Worm (Caenorhabditis elegans) whole organism, L1 larva: Measurements from ENCODE around the gene sdz-4.

ENCODE experiments used
- aly-2 ChIP-seq: fragments of 150-350 bp; optimal IDR thresholded peaks from 2 replicates; lab custom pipeline; 2014; ENCODE audit warnings: missing biosample characterization, missing genetic modification characterization
- fkh-10 ChIP-seq: sonication (generic microtip); optimal IDR thresholded peaks from 2 replicates; lab custom pipeline; 2017; ENCODE audit warnings: missing biosample characterization, missing genetic modification reagents, missing genetic modification characterization
- fos-1 ChIP-seq: fragments of 150-350 bp; optimal IDR thresholded peaks from 2 replicates; lab custom pipeline; 2014; ENCODE audit warnings: missing biosample characterization, missing genetic modification characterization
- hlh-17 ChIP-seq: fragments of 200-800 bp; sonication (Bioruptor generic); optimal IDR thresholded peaks from 2 replicates; lab custom pipeline; 2018; ENCODE audit warnings: missing genetic modification characterization, mild to moderate bottlenecking, missing compliant biosample characterization, moderate library complexity, borderline replicate concordance
- lin-15B ChIP-seq: fragments of 150-350 bp; sonication (generic microtip); optimal IDR thresholded peaks from 3 replicates; lab custom pipeline; 2014; ENCODE audit warnings: missing biosample characterization, missing genetic modification characterization
- pqm-1 ChIP-seq: sonication (generic microtip); optimal IDR thresholded peaks from 3 replicates; lab custom pipeline; 2017; ENCODE audit warnings: missing biosample characterization, missing genetic modification characterization
- unc-62 ChIP-seq: fragments of 150-350 bp; optimal IDR thresholded peaks from 2 replicates; lab custom pipeline; 2014; ENCODE audit warnings: missing biosample characterization, missing genetic modification reagents, missing genetic modification characterization
- zag-1 ChIP-seq: fragments of 150-350 bp; optimal IDR thresholded peaks from 2 replicates; lab custom pipeline; 2014; ENCODE audit warnings: missing biosample characterization, missing genetic modification characterization

DNA sequence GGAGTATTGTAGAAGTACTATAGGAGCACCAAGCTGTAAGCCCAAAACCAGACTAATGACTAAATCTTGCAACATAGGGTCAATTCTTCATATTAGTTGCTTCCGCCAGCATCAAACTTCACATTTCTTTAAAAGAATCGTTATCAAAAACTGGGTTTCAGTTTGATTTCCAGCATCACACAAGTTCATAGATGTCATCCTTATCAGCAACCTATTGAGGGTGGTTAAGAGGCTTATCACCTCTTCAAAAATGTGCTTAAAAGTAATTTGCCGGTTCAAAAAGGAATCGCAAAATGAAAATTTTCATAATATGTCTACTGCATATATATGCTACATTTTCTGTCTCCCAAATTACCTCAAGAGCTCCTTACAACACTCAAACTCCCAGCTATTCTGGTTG is 14.9 kb upstream of the sdz-4 start, which contains the start of gene clec-43:
- no peak for TF ChIP-seq hlh-17
- TF ChIP-seq fos-1 (tag; lab: Kevin White, UChicago): no peak
- no peak for TF ChIP-seq unc-62 (GFP tag; lab: Kevin White, UChicago)
- TF ChIP-seq zag-1 (tag; lab: Kevin White, UChicago): no peak
- no peak for TF ChIP-seq fkh-10 (GFP tag; lab: Kevin White, UChicago)
- no peak for TF ChIP-seq aly-2
- peak; percentile 15 for TF ChIP-seq pqm-1 (tag; lab: Kevin White, UChicago)
- no peak for TF ChIP-seq lin-15B (tag; lab: Kevin White, UChicago)
